Worm (Caenorhabditis elegans) whole organism, late embryonic: ENCODE measurements around the gene F09F9.1.
A peak's percentile ranks its signal among the peaks of the same experiment; 100 is the strongest.

Source experiments
- C38D4.7 ChIP-seq: fragments of 200-800 bp; sonication (Bioruptor generic); optimal IDR thresholded peaks from 2 replicates; lab custom pipeline; 2018; ENCODE audit warnings: mild to moderate bottlenecking, missing genetic modification characterization, moderate library complexity, missing compliant biosample characterization
- F13H6.1 ChIP-seq: sonication (generic microtip); optimal IDR thresholded peaks from 2 replicates; lab custom pipeline; 2016; ENCODE audit warnings: missing genetic modification characterization, missing compliant biosample characterization
- K02D7.2 ChIP-seq: sonication (generic microtip); optimal IDR thresholded peaks from 2 replicates; lab custom pipeline; 2017; ENCODE audit warnings: mild to moderate bottlenecking, missing genetic modification characterization, missing compliant biosample characterization
- Y22D7AL.16 ChIP-seq: sonication (generic microtip); optimal IDR thresholded peaks from 2 replicates; lab custom pipeline; 2016; ENCODE audit warnings: missing genetic modification characterization, missing compliant biosample characterization
- ama-1 ChIP-seq: fragments of 150-350 bp; optimal IDR thresholded peaks from 2 replicates; lab custom pipeline; 2014
- ceh-14 ChIP-seq: sonication (generic microtip); optimal IDR thresholded peaks from 2 replicates; lab custom pipeline; 2016; ENCODE audit warnings: missing genotype, missing genetic modification characterization, missing compliant biosample characterization
- ceh-24 ChIP-seq: sonication (generic microtip); optimal IDR thresholded peaks from 2 replicates; lab custom pipeline; 2016; ENCODE audit warnings: mild to moderate bottlenecking, missing genetic modification characterization, missing compliant biosample characterization
- ceh-30 ChIP-seq: fragments of 150-350 bp; optimal IDR thresholded peaks from 2 replicates; lab custom pipeline; 2014; ENCODE audit warnings: missing biosample characterization, missing genetic modification characterization
- ceh-31 ChIP-seq: sonication (generic microtip); optimal IDR thresholded peaks from 2 replicates; lab custom pipeline; 2016; ENCODE audit warnings: missing genetic modification characterization, missing compliant biosample characterization
- ceh-45 ChIP-seq: fragments of 200-800 bp; sonication (Bioruptor generic); IDR thresholded peaks from 2 replicates; pipeline ENCODE4 v1.3.6; 2022; ENCODE audit warnings: missing genetic modification reagents, missing genetic modification characterization, missing compliant biosample characterization
- ceh-9 ChIP-seq: sonication (generic microtip); optimal IDR thresholded peaks from 2 replicates; lab custom pipeline; 2016; ENCODE audit warnings: mild to moderate bottlenecking, missing genetic modification characterization, inconsistent platforms, missing compliant biosample characterization
- elt-2 ChIP-seq: sonication (generic microtip); optimal IDR thresholded peaks from 2 replicates; lab custom pipeline; 2016; ENCODE audit warnings: missing genetic modification reagents, missing genetic modification characterization, missing compliant biosample characterization
- fax-1 ChIP-seq: sonication (generic microtip); optimal IDR thresholded peaks from 2 replicates; lab custom pipeline; 2016; ENCODE audit warnings: missing genotype, missing genetic modification characterization, missing compliant biosample characterization
- fkh-10 ChIP-seq: fragments of 150-350 bp; optimal IDR thresholded peaks from 2 replicates; lab custom pipeline; 2014; ENCODE audit warnings: missing biosample characterization, missing genetic modification reagents, missing genetic modification characterization
- hlh-15 ChIP-seq: sonication (generic microtip); optimal IDR thresholded peaks from 2 replicates; lab custom pipeline; 2016; ENCODE audit warnings: missing genetic modification characterization, missing compliant biosample characterization
- hlh-6 ChIP-seq: sonication (generic microtip); optimal IDR thresholded peaks from 2 replicates; lab custom pipeline; 2016; ENCODE audit warnings: missing genotype, missing genetic modification characterization, missing compliant biosample characterization
- hlh-8 ChIP-seq: sonication (generic microtip); optimal IDR thresholded peaks from 2 replicates; lab custom pipeline; 2016; ENCODE audit warnings: missing genotype, missing genetic modification characterization, missing compliant biosample characterization
- lim-6 ChIP-seq: sonication (generic microtip); optimal IDR thresholded peaks from 2 replicates; lab custom pipeline; 2016; ENCODE audit warnings: missing genetic modification characterization, missing compliant biosample characterization
- lin-11 ChIP-seq: fragments of 200-800 bp; sonication (Bioruptor generic); optimal IDR thresholded peaks from 2 replicates; lab custom pipeline; 2018; ENCODE audit warnings: mild to moderate bottlenecking, missing genetic modification characterization, missing compliant biosample characterization
- madf-2 ChIP-seq: sonication (generic microtip); optimal IDR thresholded peaks from 2 replicates; lab custom pipeline; 2017; ENCODE audit warnings: missing genetic modification characterization, missing compliant biosample characterization
- mec-3 ChIP-seq: sonication (generic microtip); optimal IDR thresholded peaks from 2 replicates; lab custom pipeline; 2016; ENCODE audit warnings: borderline replicate concordance, missing genetic modification characterization, missing compliant biosample characterization
- nfya-1 ChIP-seq: sonication (generic microtip); optimal IDR thresholded peaks from 2 replicates; lab custom pipeline; 2017; ENCODE audit warnings: missing genetic modification characterization, mild to moderate bottlenecking, missing compliant biosample characterization, antibody characterized with exemption, moderate library complexity
- nhr-11 ChIP-seq: fragments of 150-350 bp; optimal IDR thresholded peaks from 2 replicates; lab custom pipeline; 2014; ENCODE audit warnings: missing biosample characterization, missing genetic modification characterization
- nhr-232 ChIP-seq: sonication (generic microtip); optimal IDR thresholded peaks from 2 replicates; lab custom pipeline; 2016; ENCODE audit warnings: missing genetic modification characterization, missing compliant biosample characterization
- npax-4 ChIP-seq: sonication (generic microtip); optimal IDR thresholded peaks from 2 replicates; lab custom pipeline; 2016; ENCODE audit warnings: missing genetic modification characterization, missing compliant biosample characterization
- odd-2 ChIP-seq: sonication (generic microtip); optimal IDR thresholded peaks from 2 replicates; lab custom pipeline; 2017; ENCODE audit warnings: antibody characterized with exemption, mild to moderate bottlenecking, missing genetic modification characterization, missing compliant biosample characterization
- pat-9 ChIP-seq: fragments of 200-800 bp; sonication (Bioruptor generic); optimal IDR thresholded peaks from 2 replicates; lab custom pipeline; 2018; ENCODE audit warnings: mild to moderate bottlenecking, missing genetic modification characterization, moderate library complexity, missing compliant biosample characterization
- pha-2 ChIP-seq: sonication (generic microtip); optimal IDR thresholded peaks from 2 replicates; lab custom pipeline; 2017; ENCODE audit warnings: mild to moderate bottlenecking, missing genetic modification characterization, missing compliant biosample characterization
- pha-4 ChIP-seq: fragments of 150-350 bp; optimal IDR thresholded peaks from 2 replicates; lab custom pipeline; 2018; ENCODE audit warnings: missing biosample characterization, missing genetic modification reagents, missing genetic modification characterization
- sox-4 ChIP-seq: sonication (generic microtip); optimal IDR thresholded peaks from 2 replicates; lab custom pipeline; 2017; ENCODE audit warnings: mild to moderate bottlenecking, missing genetic modification characterization, inconsistent platforms, missing compliant biosample characterization
- syd-9 ChIP-seq: sonication (generic microtip); optimal IDR thresholded peaks from 2 replicates; lab custom pipeline; 2016; ENCODE audit warnings: mild to moderate bottlenecking, missing genetic modification characterization, moderate library complexity, missing compliant biosample characterization
- tbx-2 ChIP-seq: sonication (generic microtip); optimal IDR thresholded peaks from 2 replicates; lab custom pipeline; 2016; ENCODE audit warnings: missing genetic modification characterization, missing compliant biosample characterization
- tbx-7 ChIP-seq: sonication (generic microtip); optimal IDR thresholded peaks from 2 replicates; lab custom pipeline; 2016; ENCODE audit warnings: missing genotype, missing genetic modification characterization, missing compliant biosample characterization
- unc-42 ChIP-seq: sonication (generic microtip); optimal IDR thresholded peaks from 2 replicates; lab custom pipeline; 2016; ENCODE audit warnings: missing genotype, missing genetic modification characterization, missing compliant biosample characterization
- unc-55 ChIP-seq: sonication (generic microtip); optimal IDR thresholded peaks from 2 replicates; lab custom pipeline; 2017; ENCODE audit warnings: missing biosample characterization, missing genetic modification reagents, missing genetic modification characterization
- zip-5 ChIP-seq: sonication (generic microtip); optimal IDR thresholded peaks from 2 replicates; lab custom pipeline; 2016; ENCODE audit warnings: missing genetic modification characterization, missing compliant biosample characterization
- ztf-16 ChIP-seq: sonication (generic microtip); optimal IDR thresholded peaks from 2 replicates; lab custom pipeline; 2017; ENCODE audit warnings: missing genetic modification characterization, missing compliant biosample characterization

The F09F9.1 gene

DNA sequence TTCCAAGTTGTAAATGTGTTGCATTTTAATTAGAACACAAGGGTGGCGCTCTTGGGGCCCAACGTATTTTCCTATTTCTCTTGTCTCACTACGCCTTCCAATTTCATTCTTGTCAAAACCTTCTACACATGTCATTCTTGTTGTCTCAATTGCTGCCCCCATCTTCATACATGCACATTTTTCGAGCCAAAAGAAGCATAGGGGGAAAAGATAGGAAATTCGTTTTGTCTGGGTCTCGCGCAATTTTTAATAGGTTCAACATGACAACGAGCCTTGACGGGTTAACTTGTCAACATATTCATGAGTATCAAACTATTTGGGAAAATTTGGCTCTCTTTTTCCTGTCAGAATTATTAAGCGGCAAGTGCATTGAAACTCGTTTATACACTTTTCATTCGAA, 8.2 kb downstream of the F09F9.1 start:
- TF ChIP-seq unc-42 (tag; lab: Kevin White, UChicago) (peak; percentile 52), ceh-14 (tag; lab: Kevin White, UChicago) (peak; percentile 23), unc-55 (GFP tag; lab: Kevin White, UChicago) (peak; percentile 38), ceh-9 (tag; lab: Kevin White, UChicago) (no peak), syd-9 (no peak)
- TF ChIP-seq, all 69 proteins: peak for 3

DNA sequence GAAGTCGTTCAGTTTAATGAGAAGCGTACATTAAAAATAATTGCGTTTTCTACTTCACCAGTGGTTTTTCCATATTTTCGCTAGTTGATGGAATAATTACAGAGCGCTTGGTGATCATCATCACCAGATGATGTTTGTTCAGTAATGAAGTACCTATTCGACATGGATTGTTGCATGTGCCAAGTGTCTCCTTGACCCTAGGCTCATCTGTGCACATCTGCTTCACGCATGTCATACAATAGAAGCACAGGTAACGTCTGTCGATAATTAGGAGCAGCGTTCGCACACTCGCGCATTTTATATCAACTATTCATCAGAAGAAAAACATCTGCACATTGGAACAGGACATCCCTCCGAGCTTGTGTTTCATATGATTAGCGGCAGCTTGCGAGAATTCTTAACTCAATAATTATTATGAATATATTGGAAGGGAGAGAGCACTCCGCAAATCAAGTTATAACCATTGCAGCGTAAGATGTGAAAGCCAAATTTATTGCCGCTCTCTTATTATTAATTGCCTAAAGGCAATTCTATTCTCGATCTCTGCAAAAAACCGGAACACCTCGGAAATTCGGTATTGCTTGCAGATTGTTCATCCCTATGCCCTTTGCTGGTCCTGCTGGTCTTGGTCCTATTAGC, 10.2 kb downstream of the F09F9.1 start:
- peak; percentile 94 for TF ChIP-seq unc-42 (tag; lab: Kevin White, UChicago)
- TF ChIP-seq K02D7.2: no peak
- TF ChIP-seq fax-1 (tag; lab: Kevin White, UChicago): no peak
- peak; percentile 2 for TF ChIP-seq lim-6 (tag; lab: Kevin White, UChicago)
- no peak for TF ChIP-seq ama-1 (lab: Kevin White, UChicago)

DNA sequence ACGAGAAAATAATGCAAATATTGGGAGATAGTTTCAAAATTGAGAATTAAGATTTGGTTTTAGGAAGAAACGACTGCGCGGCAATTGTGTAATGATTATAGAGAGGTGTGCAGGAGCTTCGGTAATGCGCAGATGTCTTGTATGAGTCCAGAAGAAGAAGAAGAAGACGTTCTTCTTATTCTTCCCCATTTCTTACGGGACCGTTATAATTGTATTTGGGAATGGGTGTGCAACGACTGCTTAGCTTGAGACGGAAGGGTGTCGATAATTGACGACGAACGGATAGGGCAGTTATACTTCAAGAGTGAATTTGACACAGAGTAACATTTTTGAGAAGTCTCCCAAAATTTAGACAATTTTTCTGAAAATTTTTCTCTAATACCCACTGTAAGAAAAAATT, 13.6 kb downstream of the F09F9.1 start:
- no peak for TF ChIP-seq fkh-10 (GFP tag; lab: Kevin White, UChicago)
- TF ChIP-seq ceh-24 (tag; lab: Kevin White, UChicago): no peak
- TF ChIP-seq unc-42 (tag; lab: Kevin White, UChicago): peak; percentile 57

DNA sequence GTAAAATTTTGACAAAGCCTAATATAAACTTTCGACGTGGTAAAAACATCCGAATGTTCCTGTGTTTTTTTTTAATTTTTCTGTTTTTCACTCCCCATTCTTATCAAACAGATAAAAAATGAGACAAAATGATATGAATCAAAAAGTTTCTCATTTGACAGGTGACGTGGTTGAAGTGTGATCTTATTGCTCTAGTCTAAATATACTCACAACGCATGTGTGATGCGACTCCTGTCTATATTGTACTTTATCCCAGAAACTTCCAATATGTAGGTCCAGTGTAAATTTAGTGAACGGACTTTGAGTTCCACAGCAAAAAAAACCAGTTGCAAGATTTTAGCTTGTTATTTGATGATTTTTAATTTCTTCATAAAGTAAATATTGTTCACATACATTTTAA, 16.2 kb downstream of the F09F9.1 start:
- TF ChIP-seq pha-2 (tag; lab: Kevin White, UChicago) (no peak), hlh-15 (no peak), ceh-31 (tag; lab: Kevin White, UChicago) (no peak), mec-3 (tag; lab: Kevin White, UChicago) (no peak), F13H6.1 (tag; lab: Kevin White, UChicago) (no peak), fax-1 (tag; lab: Kevin White, UChicago) (no peak), madf-2 (tag; lab: Kevin White, UChicago) (no peak)
- TF ChIP-seq, all 69 proteins: peak for 0

DNA sequence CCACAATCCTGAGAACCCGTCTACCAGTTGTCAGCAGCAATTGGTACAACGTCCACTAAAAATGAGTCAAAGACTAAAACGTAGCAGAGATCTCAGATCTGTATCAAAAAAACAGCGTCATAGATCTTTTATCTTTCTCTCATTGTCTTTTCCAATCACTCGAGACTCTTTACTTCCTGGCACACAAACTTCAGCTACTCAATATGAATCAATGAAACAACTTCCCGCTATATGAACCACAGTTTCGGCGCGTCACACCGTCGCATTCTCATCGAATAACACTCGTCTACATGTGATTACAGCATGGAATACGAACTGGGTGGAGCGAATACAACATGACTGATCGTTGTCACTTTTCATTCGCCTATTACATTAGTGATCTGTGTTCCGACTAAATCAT, 17.1 kb downstream of the F09F9.1 start:
- no peak for TF ChIP-seq fkh-10 (GFP tag; lab: Kevin White, UChicago)
- no peak for TF ChIP-seq nhr-232
- TF ChIP-seq F13H6.1 (tag; lab: Kevin White, UChicago): no peak
- no peak for TF ChIP-seq zip-5 (tag; lab: Kevin White, UChicago)
- TF ChIP-seq sox-4 (tag; lab: Kevin White, UChicago): no peak
- no peak for TF ChIP-seq elt-2
- TF ChIP-seq Y22D7AL.16 (tag; lab: Kevin White, UChicago): no peak
- TF ChIP-seq syd-9: no peak
- TF ChIP-seq hlh-6 (tag; lab: Kevin White, UChicago): no peak
- TF ChIP-seq ceh-9 (tag; lab: Kevin White, UChicago): no peak
- no peak for TF ChIP-seq K02D7.2
- no peak for TF ChIP-seq ceh-31 (tag; lab: Kevin White, UChicago)
- no peak for TF ChIP-seq fax-1 (tag; lab: Kevin White, UChicago)
- no peak for TF ChIP-seq hlh-15
- TF ChIP-seq ztf-16: no peak
- no peak for TF ChIP-seq pha-4 (tag; lab: Kevin White, UChicago)
- no peak for TF ChIP-seq ceh-45
- no peak for TF ChIP-seq hlh-8 (tag; lab: Kevin White, UChicago)
- TF ChIP-seq tbx-7: no peak

DNA sequence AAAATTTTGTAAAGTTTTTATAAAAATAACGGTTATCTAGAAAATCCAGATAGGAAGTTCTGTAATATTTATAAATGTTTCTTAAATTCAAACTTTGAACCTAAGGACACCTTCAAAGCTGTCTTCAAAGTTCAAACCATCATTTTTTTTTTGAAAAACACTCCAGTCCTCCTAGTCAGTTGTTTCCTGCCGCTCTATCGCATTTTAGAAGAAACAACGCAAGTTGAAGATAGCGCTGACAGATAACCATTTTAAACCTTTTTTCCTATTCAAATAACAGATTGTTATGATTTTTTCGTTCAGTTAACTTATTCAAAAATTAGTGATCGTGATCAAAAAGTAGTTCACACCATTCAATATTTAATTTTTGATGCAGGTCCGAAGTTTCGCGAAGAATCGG, 18.3 kb downstream of the F09F9.1 start:
- TF ChIP-seq C38D4.7 (GFP tag; lab: Kevin White, UChicago) (no peak), ceh-14 (tag; lab: Kevin White, UChicago) (no peak), Y22D7AL.16 (tag; lab: Kevin White, UChicago) (no peak)

DNA sequence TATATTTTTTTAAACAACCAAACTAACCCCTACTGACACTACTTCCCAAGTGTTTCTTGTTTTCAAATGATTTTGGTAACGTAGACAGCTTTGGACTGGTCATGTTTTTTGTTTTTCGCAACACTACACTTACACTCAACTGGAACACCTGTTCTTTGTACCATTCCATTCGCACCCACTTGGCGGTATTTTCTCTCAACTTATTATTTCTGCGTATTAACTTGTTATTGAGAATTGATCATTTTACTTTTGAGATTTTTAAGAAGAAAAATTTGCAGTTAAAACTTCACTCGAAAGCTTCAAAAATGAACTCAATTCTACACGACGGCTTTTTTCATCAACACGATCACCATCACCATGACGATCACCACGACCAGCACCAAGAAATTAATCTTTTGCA, 19.7 kb downstream of the F09F9.1 start, which contains the start of gene ZK470.2:
Gene ZK470.2 (plus strand): TSS at position 301 of the 400 bp plus-strand sequence.
- TF ChIP-seq ceh-14 (tag; lab: Kevin White, UChicago) (no peak), unc-42 (tag; lab: Kevin White, UChicago) (no peak), lin-11 (tag; lab: Kevin White, UChicago) (no peak), ama-1 (lab: Kevin White, UChicago) (no peak), ceh-30 (tag; lab: Kevin White, UChicago) (no peak), nhr-11 (tag; lab: Kevin White, UChicago) (no peak), odd-2 (tag; lab: Kevin White, UChicago) (no peak), pha-4 (tag; lab: Kevin White, UChicago) (no peak), tbx-2 (tag; lab: Kevin White, UChicago) (no peak), lim-6 (tag; lab: Kevin White, UChicago) (no peak), K02D7.2 (no peak), npax-4 (no peak), pat-9 (tag; lab: Kevin White, UChicago) (no peak), nfya-1 (tag; lab: Kevin White, UChicago) (no peak), hlh-6 (tag; lab: Kevin White, UChicago) (no peak), ceh-45 (no peak), zip-5 (tag; lab: Kevin White, UChicago) (no peak)
